Worm (Caenorhabditis elegans): ENCODE results near the gene kcc-3.

The kcc-3 gene

ce11 chrII:7411930-7412329 lies 22.2 kb downstream of the kcc-3 start, which contains the start of gene K02A2.5:
K02A2.5 (minus strand) TSS chrII:7412030.
- TF ChIP-seq unc-62 (GFP tag; optimal IDR thresholded peaks at IDR 0.05), result no peak

- TF ChIP-seq unc-62 (GFP tag; optimal IDR thresholded peaks at IDR 0.05), result no peak
These were observed 25.9 kb downstream of the kcc-3 start, which contains the start of gene srd-55 for ce11 chrII:7408192-7408591. srd-55 (plus strand) TSS chrII:7408492.

- TF ChIP-seq unc-62 (GFP tag; optimal IDR thresholded peaks at IDR 0.05), result no peak
These were observed 27.6 kb downstream of the kcc-3 start for ce11 chrII:7406438-7406837.

DNA sequence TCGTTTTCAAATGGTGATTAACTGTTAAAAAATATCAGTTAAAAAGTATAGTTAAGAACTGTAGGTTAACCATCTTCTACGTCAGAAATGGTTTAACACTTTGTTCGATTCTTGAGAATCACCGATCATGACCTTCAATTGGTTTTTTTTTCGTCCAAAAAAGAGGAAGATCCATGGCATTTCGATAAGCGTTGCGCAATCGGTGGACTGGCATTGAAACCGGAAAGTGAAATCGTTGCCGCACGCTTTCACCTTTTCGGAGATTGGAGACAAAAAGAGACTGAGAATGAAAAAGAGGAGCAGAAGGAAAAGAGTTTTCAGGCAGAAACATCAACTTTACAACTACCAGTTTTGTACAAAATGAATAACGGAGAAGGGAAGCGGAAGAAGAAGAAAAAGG lies 28.8 kb downstream of the kcc-3 start:
- TF ChIP-seq unc-62 (GFP tag; optimal IDR thresholded peaks at IDR 0.05), result no peak

ce11 chrII:7404001-7404400 lies 30.1 kb downstream of the kcc-3 start:
- no peak for TF ChIP-seq unc-62 (GFP tag; optimal IDR thresholded peaks at IDR 0.05)

DNA sequence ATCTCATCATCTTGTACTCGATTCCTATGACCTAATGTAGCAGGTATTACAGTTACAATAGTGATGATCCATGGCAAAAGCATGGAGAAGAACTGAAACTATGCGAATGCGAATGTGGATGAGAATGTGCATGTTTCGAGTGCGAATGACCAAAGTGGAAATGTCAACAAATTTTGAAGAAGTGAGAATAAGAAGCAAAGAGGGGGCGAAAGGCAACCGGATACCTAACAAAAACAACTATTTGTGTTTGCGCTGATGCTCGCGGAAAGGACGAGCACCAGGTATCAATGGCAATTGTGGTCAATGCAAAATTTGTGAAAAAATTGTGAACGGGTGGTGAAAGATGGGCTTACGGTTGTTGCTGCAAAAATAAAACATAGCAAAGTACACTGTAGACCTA lies 31.5 kb downstream of the kcc-3 start, which contains the start of gene nas-7:
Gene nas-7, minus strand, starts transcription at position 101 of the 400 bp plus-strand sequence.
- no peak for TF ChIP-seq unc-62 (GFP tag; optimal IDR thresholded peaks at IDR 0.05)

- TF ChIP-seq unc-62 (GFP tag; optimal IDR thresholded peaks at IDR 0.05), result no peak
These were observed 35.4 kb downstream of the kcc-3 start, which contains the start of gene C07D10.1 for ce11 chrII:7398712-7399111. C07D10.1 (plus strand) TSS chrII:7399012.

ce11 chrII:7397273-7397840 lies 36.7 kb downstream of the kcc-3 start:
- no peak for TF ChIP-seq unc-62 (GFP tag; optimal IDR thresholded peaks at IDR 0.05)

DNA sequence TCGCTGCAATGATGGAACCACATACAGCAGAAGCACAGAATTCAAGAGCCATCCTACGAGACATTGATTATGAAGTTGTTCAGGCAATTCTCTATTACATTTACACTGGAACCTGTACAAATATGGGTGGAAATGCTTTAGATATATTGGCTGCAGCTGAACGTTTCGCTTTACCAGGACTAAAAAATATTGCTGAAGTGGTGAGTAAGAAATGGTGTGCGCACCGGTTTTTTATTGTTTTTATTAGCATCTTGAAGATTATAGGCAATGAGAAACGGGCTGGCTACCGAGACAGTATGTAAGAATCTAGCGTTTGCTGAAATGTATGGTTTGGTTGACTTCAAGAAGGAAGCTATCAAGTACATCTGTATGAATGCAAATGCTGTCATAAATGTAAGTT lies 38.0 kb downstream of the kcc-3 start:
- TF ChIP-seq unc-62 (GFP tag; optimal IDR thresholded peaks at IDR 0.05), result no peak

DNA sequence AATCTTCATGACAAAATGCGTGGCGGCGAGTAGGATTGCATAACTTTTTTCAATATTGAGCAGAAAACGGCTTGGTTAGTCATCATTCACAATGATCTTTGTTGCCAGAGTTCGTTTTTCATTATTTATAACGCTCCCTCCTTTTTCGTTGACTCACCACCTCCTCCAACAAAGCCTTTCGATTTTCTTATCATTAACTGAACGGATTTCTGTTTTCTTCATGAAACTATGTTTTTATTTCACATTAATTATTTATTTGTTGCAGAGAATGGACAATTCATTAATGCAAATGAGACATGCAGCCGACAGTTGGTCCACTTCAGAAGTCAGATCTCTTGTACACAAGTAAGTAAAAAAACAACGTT lies 39.4 kb downstream of the kcc-3 start, which contains the start of gene bath-44:
Gene bath-44, plus strand, starts transcription at position 266 of the 365 bp plus-strand sequence.
- no peak for TF ChIP-seq unc-62 (GFP tag; optimal IDR thresholded peaks at IDR 0.05)

- no peak for TF ChIP-seq unc-62 (GFP tag; optimal IDR thresholded peaks at IDR 0.05)
These were observed 40.0 kb downstream of the kcc-3 start for ce11 chrII:7393922-7394689.

DNA sequence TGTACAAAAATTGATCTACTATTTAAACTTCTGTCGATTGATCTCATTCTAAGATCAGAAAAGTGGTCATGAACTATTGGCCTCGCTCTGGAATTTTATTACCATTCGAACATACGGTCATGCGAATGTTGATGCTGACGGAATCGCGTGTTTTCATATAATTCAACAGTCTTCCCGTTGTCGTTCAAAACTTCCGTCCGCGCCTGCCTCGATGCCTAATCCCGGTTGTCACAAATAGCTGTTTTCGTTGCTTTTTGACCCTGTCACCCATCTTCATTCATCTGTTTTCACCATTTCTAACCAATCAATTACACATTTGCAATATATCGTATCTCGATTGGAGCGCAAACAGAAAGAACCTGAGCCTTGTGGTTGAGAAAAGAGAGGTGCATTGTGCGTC lies 40.7 kb downstream of the kcc-3 start:
- TF ChIP-seq unc-62 (GFP tag; optimal IDR thresholded peaks at IDR 0.05), result no peak

ce11 chrII:7392052-7392694 lies 41.9 kb downstream of the kcc-3 start:
- TF ChIP-seq unc-62 (GFP tag; optimal IDR thresholded peaks at IDR 0.05), result no peak

DNA sequence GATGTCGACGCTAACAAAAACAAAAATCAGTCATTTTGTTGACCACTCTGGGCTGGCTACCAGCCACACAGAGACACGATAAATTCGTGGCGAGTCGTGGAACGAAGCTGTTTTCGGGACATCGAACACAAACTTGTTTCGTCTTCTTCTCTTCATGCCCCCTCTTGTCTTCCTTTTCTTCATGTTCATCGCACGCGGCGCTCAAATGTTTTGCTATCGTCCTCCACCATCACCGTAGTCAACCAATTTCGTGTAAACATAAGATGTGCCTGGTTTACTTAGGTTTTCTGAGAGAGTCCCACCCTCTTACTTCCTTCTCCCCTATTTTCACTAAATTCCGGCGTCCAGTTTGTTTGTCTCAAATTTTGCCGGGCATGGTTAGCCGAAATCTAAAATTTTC lies 43.7 kb downstream of the kcc-3 start:
- no peak for TF ChIP-seq unc-62 (GFP tag; optimal IDR thresholded peaks at IDR 0.05)

DNA sequence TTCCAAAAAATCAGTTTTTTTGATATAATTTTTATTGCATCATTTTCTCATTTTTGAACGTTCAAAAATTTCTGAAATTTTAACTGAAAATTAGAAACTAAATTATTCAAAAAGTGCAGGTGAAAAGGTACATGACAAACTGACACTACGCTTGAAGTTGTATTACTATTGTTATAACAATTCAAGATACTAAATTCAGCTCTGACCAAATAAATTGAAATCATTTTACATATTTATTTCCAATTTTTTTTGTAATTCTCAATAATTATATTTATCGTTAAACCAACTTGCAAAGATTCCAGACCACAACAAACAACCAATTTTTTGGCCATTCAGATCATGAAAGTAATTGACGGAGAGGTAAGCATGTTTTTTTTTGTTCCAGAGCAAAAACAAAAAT lies 48.6 kb downstream of the kcc-3 start, which contains the start of gene sre-3:
Gene sre-3, plus strand, starts transcription at position 301 of the 400 bp plus-strand sequence.
- TF ChIP-seq unc-62 (GFP tag; optimal IDR thresholded peaks at IDR 0.05), result no peak

ce11 chrII:7381947-7382346 lies 52.1 kb downstream of the kcc-3 start:
- TF ChIP-seq unc-62 (GFP tag; optimal IDR thresholded peaks at IDR 0.05), result no peak
